Fruit fly (Drosophila melanogaster): ENCODE results near the gene CG7131.
A peak's percentile ranks its signal among the peaks of the same experiment; 100 is the strongest.

The CG7131 gene

DNA sequence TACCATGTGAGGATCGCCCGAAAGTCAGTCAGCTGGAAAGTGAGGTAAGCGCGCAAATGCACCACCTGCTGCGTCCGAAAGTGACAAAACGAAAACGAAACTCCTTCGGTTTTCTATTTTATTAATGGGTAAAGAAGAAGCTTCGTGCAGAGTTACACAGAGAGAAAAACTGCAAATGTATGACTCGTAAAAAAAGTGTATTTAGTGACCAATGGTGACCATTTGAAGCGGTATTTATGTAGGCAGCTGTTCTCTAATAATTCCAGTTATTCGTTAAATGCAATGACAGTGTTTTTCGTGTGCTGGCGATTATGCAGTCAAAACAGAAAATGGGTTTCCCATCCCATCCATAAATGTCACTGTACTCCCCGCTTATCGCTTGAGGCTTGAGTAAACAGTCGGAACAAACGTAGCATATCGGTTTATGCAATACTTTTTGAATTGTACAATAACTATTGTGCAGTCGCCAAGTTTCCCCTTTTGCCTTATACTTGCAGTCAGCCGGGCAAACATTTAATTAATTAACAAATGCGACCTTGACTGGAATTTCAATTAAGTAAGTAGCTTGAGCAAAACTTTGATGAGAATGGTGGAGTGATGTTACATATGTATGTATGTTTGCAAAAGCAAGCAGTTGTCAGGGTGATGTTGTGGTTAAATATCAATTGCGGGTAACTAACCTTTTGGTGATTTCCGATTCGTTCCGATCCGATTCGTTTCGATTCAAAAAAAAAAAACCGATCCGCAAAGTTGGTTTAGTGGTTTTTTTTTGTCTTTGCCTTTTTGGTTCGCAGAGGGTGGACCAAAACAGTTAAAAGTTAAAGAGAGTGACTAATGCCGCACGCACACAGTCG, 9.1 kb upstream of the CG7131 start (continued):
- TF ChIP-seq ttk (GFP tag; IDR thresholded peaks at IDR 0.05) (no peak), slou (GFP tag; optimal IDR thresholded peaks at IDR 0.05) (no peak), Hmx (GFP tag; optimal IDR thresholded peaks at IDR 0.05) (no peak), NC2β (GFP tag; optimal IDR thresholded peaks at IDR 0.05) (no peak), Awh (GFP tag; IDR thresholded peaks at IDR 0.05) (no peak), CG17612 (GFP tag; IDR thresholded peaks at IDR 0.05) (no peak), HmgZ (tag; optimal IDR thresholded peaks at IDR 0.05) (no peak), HLH54F (GFP tag; optimal IDR thresholded peaks at IDR 0.05) (no peak), ranshi (GFP tag; IDR thresholded peaks at IDR 0.05) (0 out of 2 replicates have a peak, but pooled peaks have one; percentile 34), Oaz (GFP tag; IDR thresholded peaks at IDR 0.05) (no peak), CG8944 (GFP tag; optimal IDR thresholded peaks at IDR 0.05) (no peak), trh (GFP tag; optimal IDR thresholded peaks at IDR 0.05) (no peak), dysf (GFP tag; IDR thresholded peaks at IDR 0.05) (no peak), Dad (GFP tag; optimal IDR thresholded peaks at IDR 0.05) (no peak), tx (GFP tag; optimal IDR thresholded peaks at IDR 0.05) (no peak), CG3163 (GFP tag; optimal IDR thresholded peaks at IDR 0.05) (no peak), amos (GFP tag; IDR thresholded peaks at IDR 0.05; ENCODE audit: partially characterized antibody) (no peak), CG14014 (GFP tag; IDR thresholded peaks at IDR 0.05) (no peak), prd (optimal IDR thresholded peaks at IDR 0.05) (no peak), prd (GFP tag; IDR thresholded peaks at IDR 0.05) (peak; percentile 40; the same call in 1 of the 3 replicates), gsb (GFP tag; IDR thresholded peaks at IDR 0.05) (0 out of 2 replicates have a peak, but pooled peaks have one; percentile 11), Chrac-16 (GFP tag; optimal IDR thresholded peaks at IDR 0.05) (no peak), CG7357 (GFP tag; IDR thresholded peaks at IDR 0.05) (no peak), GATAe (GFP tag; conservative IDR thresholded peaks at IDR 0.05) (no peak), CG7928 (GFP tag; optimal IDR thresholded peaks at IDR 0.05) (no peak), CG11695 (GFP tag; IDR thresholded peaks at IDR 0.05) (0 out of 3 replicates have a peak, but pooled peaks have one; percentile 12), ERR (GFP tag; optimal IDR thresholded peaks at IDR 0.05) (no peak), CG32767 (GFP tag; IDR thresholded peaks at IDR 0.05) (no peak), Aef1 (GFP tag; IDR thresholded peaks at IDR 0.05) (no peak), wor (GFP tag; IDR thresholded peaks at IDR 0.05) (no peak), CG32772 (GFP tag; IDR thresholded peaks at IDR 0.05) (no peak), CG15696 (tag; optimal IDR thresholded peaks at IDR 0.05) (no peak), HLH4C (GFP tag; IDR thresholded peaks at IDR 0.05; ENCODE audit: partially characterized antibody) (no peak), oc (tag; optimal IDR thresholded peaks at IDR 0.05) (no peak), CG17385 (GFP tag; optimal IDR thresholded peaks at IDR 0.05) (peak; percentile 37), CG11398 (GFP tag; optimal IDR thresholded peaks at IDR 0.05) (peak; percentile 7), CG6854 (GFP tag; optimal IDR thresholded peaks at IDR 0.05) (no peak), Pdp1 (GFP tag; optimal IDR thresholded peaks at IDR 0.05) (peak in 1 of 2 experiments; percentile 94), ro (GFP tag; IDR thresholded peaks at IDR 0.05) (no peak), CG2116 (GFP tag; optimal IDR thresholded peaks at IDR 0.05) (no peak), CG6654 (GFP tag; optimal IDR thresholded peaks at IDR 0.05) (no peak), CG31388 (GFP tag; optimal IDR thresholded peaks at IDR 0.05) (no peak), CG1233 (GFP tag; optimal IDR thresholded peaks at IDR 0.05) (no peak), CG34422 (GFP tag; IDR thresholded peaks at IDR 0.05) (no peak), CG1832 (GFP tag; optimal IDR thresholded peaks at IDR 0.05) (no peak), tap (tag; optimal IDR thresholded peaks at IDR 0.05) (no peak), sens (GFP tag) (peak; percentile 91), sisA (GFP tag; IDR thresholded peaks at IDR 0.05) (no peak), gt (GFP tag; IDR thresholded peaks at IDR 0.05) (no peak), Lpt (GFP tag; optimal IDR thresholded peaks at IDR 0.05) (no peak), CG1602 (GFP tag; optimal IDR thresholded peaks at IDR 0.05) (no peak)

All from whole organism, embryonic.